Worm (Caenorhabditis elegans) whole organism, L1 larva: ENCODE data around the gene cnnm-3.
A peak's percentile ranks its signal among the peaks of the same experiment; 100 is the strongest.

ENCODE experiments used
- C04F5.9 ChIP-seq: sonication (generic microtip); optimal IDR thresholded peaks from 2 replicates; lab custom pipeline; 2016; ENCODE audit warnings: missing genetic modification characterization, missing compliant biosample characterization
- C34B4.2 ChIP-seq: sonication (generic microtip); optimal IDR thresholded peaks from 2 replicates; lab custom pipeline; 2017; ENCODE audit warnings: mild to moderate bottlenecking, missing genetic modification characterization, missing compliant biosample characterization
- F16B12.6 ChIP-seq: fragments of 150-350 bp; optimal IDR thresholded peaks from 2 replicates; lab custom pipeline; 2014; ENCODE audit warnings: missing biosample characterization, missing genetic modification characterization
- Y116A8C.19 ChIP-seq: sonication (generic microtip); optimal IDR thresholded peaks from 2 replicates; lab custom pipeline; 2016; ENCODE audit warnings: missing compliant biosample characterization, missing genetic modification characterization, borderline replicate concordance
- alr-1 ChIP-seq: fragments of 200-800 bp; sonication (Bioruptor generic); optimal IDR thresholded peaks from 2 replicates; lab custom pipeline; 2018; ENCODE audit warnings: borderline replicate concordance, mild to moderate bottlenecking, missing genetic modification characterization, missing compliant biosample characterization
- aly-2 ChIP-seq: fragments of 150-350 bp; optimal IDR thresholded peaks from 2 replicates; lab custom pipeline; 2014; ENCODE audit warnings: missing biosample characterization, missing genetic modification characterization
- ama-1 ChIP-seq: fragments of 150-350 bp; optimal IDR thresholded peaks from 2 replicates; lab custom pipeline; 2014
- blmp-1 ChIP-seq: fragments of 150-350 bp; optimal IDR thresholded peaks from 2 replicates; lab custom pipeline; 2014; ENCODE audit warnings: missing biosample characterization, missing genetic modification characterization
- ceh-82 ChIP-seq, 3 experiments: fragments of 150-350 bp in 1 of 3; sonication (generic microtip) in 2 of 3; optimal IDR thresholded peaks; 2 replicates each; lab custom pipeline; 2014 to 2017; ENCODE audit warnings: missing biosample characterization in 3 of 3, missing genetic modification characterization in 3 of 3
- ceh-88 ChIP-seq: fragments of 200-800 bp; sonication (Bioruptor generic); IDR thresholded peaks from 2 replicates; pipeline ENCODE4 v1.3.6; 2022; ENCODE audit warnings: missing genetic modification characterization, missing compliant biosample characterization
- ceh-90 ChIP-seq: sonication (generic microtip); optimal IDR thresholded peaks from 2 replicates; lab custom pipeline; 2016; ENCODE audit warnings: missing genetic modification characterization, missing compliant biosample characterization
- dpl-1 ChIP-seq, 3 experiments: fragments of 150-350 bp in 2 of 3; sonication (generic microtip) in 1 of 3; optimal IDR thresholded peaks; 2 replicates each; lab custom pipeline; 2014 to 2017; ENCODE audit warnings: missing biosample characterization in 3 of 3, missing genetic modification characterization in 3 of 3, missing genetic modification reagents in 3 of 3
- dsc-1 ChIP-seq: sonication (generic microtip); optimal IDR thresholded peaks from 2 replicates; lab custom pipeline; 2016; ENCODE audit warnings: mild to moderate bottlenecking, missing genetic modification characterization, missing compliant biosample characterization
- efl-1 ChIP-seq, 4 experiments: fragments of 150-350 bp; optimal IDR thresholded peaks in 3 of 4; peaks in 1 of 4; 1 replicate in 1 of 4; 2 replicates in 3 of 4; lab custom pipeline; 2014; ENCODE audit warnings: missing biosample characterization in 2 of 4, missing genetic modification characterization in 2 of 4, missing genetic modification reagents in 2 of 4
- efl-3 ChIP-seq: fragments of 200-800 bp; sonication (Bioruptor generic); optimal IDR thresholded peaks from 2 replicates; lab custom pipeline; 2018; ENCODE audit warnings: mild to moderate bottlenecking, missing genetic modification characterization, missing compliant biosample characterization
- egl-13 ChIP-seq: sonication (generic microtip); optimal IDR thresholded peaks from 2 replicates; lab custom pipeline; 2016; ENCODE audit warnings: missing genotype, missing genetic modification reagents, missing genetic modification characterization, missing compliant biosample characterization
- egl-27 ChIP-seq, 2 experiments: fragments of 150-350 bp in 1 of 2; sonication (generic microtip); optimal IDR thresholded peaks; 3 replicates each; lab custom pipeline; 2017 to 2018; ENCODE audit warnings: missing biosample characterization in 2 of 2, missing genetic modification characterization in 2 of 2, missing genetic modification reagents in 2 of 2
- fkh-10 ChIP-seq: sonication (generic microtip); optimal IDR thresholded peaks from 2 replicates; lab custom pipeline; 2017; ENCODE audit warnings: missing biosample characterization, missing genetic modification reagents, missing genetic modification characterization
- fkh-8 ChIP-seq: sonication (generic microtip); optimal IDR thresholded peaks from 2 replicates; lab custom pipeline; 2016; ENCODE audit warnings: mild to moderate bottlenecking, missing genetic modification characterization, missing compliant biosample characterization
- fos-1 ChIP-seq: fragments of 150-350 bp; optimal IDR thresholded peaks from 2 replicates; lab custom pipeline; 2014; ENCODE audit warnings: missing biosample characterization, missing genetic modification characterization
- hlh-17 ChIP-seq: fragments of 200-800 bp; sonication (Bioruptor generic); optimal IDR thresholded peaks from 2 replicates; lab custom pipeline; 2018; ENCODE audit warnings: missing genetic modification characterization, mild to moderate bottlenecking, missing compliant biosample characterization, moderate library complexity, borderline replicate concordance
- hlh-4 ChIP-seq: sonication (generic microtip); optimal IDR thresholded peaks from 2 replicates; lab custom pipeline; 2016; ENCODE audit warnings: mild to moderate bottlenecking, missing genetic modification characterization, missing compliant biosample characterization
- irx-1 ChIP-seq: sonication (generic microtip); optimal IDR thresholded peaks from 2 replicates; lab custom pipeline; 2016; ENCODE audit warnings: missing genetic modification characterization, missing compliant biosample characterization
- lin-13 ChIP-seq: fragments of 150-350 bp; optimal IDR thresholded peaks from 2 replicates; lab custom pipeline; 2014; ENCODE audit warnings: missing biosample characterization, missing genetic modification reagents, missing genetic modification characterization
- lin-14 ChIP-seq: fragments of 200-800 bp; sonication (Bioruptor generic); optimal IDR thresholded peaks from 2 replicates; lab custom pipeline; 2018; ENCODE audit warnings: mild to moderate bottlenecking, missing genetic modification characterization, moderate library complexity, missing compliant biosample characterization
- lin-15B ChIP-seq: fragments of 150-350 bp; sonication (generic microtip); optimal IDR thresholded peaks from 3 replicates; lab custom pipeline; 2014; ENCODE audit warnings: missing biosample characterization, missing genetic modification characterization
- lin-35 ChIP-seq, 2 experiments: fragments of 150-350 bp; optimal IDR thresholded peaks; 2 replicates each; lab custom pipeline; 2014; ENCODE audit warnings: missing biosample characterization in 2 of 2, missing genetic modification characterization in 2 of 2, missing genetic modification reagents in 2 of 2
- lir-3 ChIP-seq: sonication (generic microtip); optimal IDR thresholded peaks from 2 replicates; lab custom pipeline; 2016; ENCODE audit warnings: mild to moderate bottlenecking, missing genetic modification characterization, moderate library complexity, missing compliant biosample characterization; ENCODE audit not compliant: poor library complexity
- lsy-2 ChIP-seq, 2 experiments: fragments of 150-350 bp; optimal IDR thresholded peaks; 2 replicates each; lab custom pipeline; 2014; ENCODE audit warnings: missing biosample characterization in 2 of 2, missing genetic modification characterization in 2 of 2
- mdl-1 ChIP-seq, 2 experiments: fragments of 150-350 bp; optimal IDR thresholded peaks; 2 replicates each; lab custom pipeline; 2014 to 2017; ENCODE audit warnings: missing biosample characterization in 2 of 2, missing genetic modification characterization in 2 of 2, inconsistent platforms in 1 of 2
- mef-2 ChIP-seq: fragments of 150-350 bp; optimal IDR thresholded peaks from 2 replicates; lab custom pipeline; 2014; ENCODE audit warnings: missing biosample characterization, missing genetic modification characterization
- nhr-19 ChIP-seq: fragments of 200-800 bp; sonication (Bioruptor generic); conservative IDR thresholded peaks from 2 replicates; pipeline ENCODE4 v1.3.6; 2022; ENCODE audit warnings: missing genetic modification characterization, missing compliant biosample characterization
- nhr-237 ChIP-seq: fragments of 150-350 bp; optimal IDR thresholded peaks from 2 replicates; lab custom pipeline; 2014; ENCODE audit warnings: missing biosample characterization, missing genetic modification characterization
- nhr-47 ChIP-seq: sonication (generic microtip); optimal IDR thresholded peaks from 2 replicates; lab custom pipeline; 2016; ENCODE audit warnings: mild to moderate bottlenecking, missing genetic modification characterization, moderate library complexity, missing compliant biosample characterization
- nhr-76 ChIP-seq: sonication (generic microtip); optimal IDR thresholded peaks from 2 replicates; lab custom pipeline; 2017; ENCODE audit warnings: missing biosample characterization, missing genetic modification characterization
- nhr-77 ChIP-seq: fragments of 150-350 bp; optimal IDR thresholded peaks from 2 replicates; lab custom pipeline; 2014; ENCODE audit warnings: missing biosample characterization, missing genetic modification characterization
- nhr-85 ChIP-seq: sonication (generic microtip); peaks from one replicate; lab custom pipeline; 2016; ENCODE audit warnings: missing genetic modification characterization, inconsistent platforms, missing compliant biosample characterization
- nhr-90 ChIP-seq: sonication (generic microtip); optimal IDR thresholded peaks from 2 replicates; lab custom pipeline; 2016; ENCODE audit warnings: mild to moderate bottlenecking, missing genetic modification characterization, missing compliant biosample characterization; ENCODE audit not compliant: poor library complexity
- pax-3 ChIP-seq: fragments of 200-800 bp; sonication (Bioruptor generic); optimal IDR thresholded peaks from 2 replicates; lab custom pipeline; 2018; ENCODE audit warnings: mild to moderate bottlenecking, missing genetic modification characterization, moderate library complexity, missing compliant biosample characterization
- rnt-1 ChIP-seq: sonication (generic microtip); optimal IDR thresholded peaks from 2 replicates; lab custom pipeline; 2016; ENCODE audit warnings: mild to moderate bottlenecking, missing genetic modification characterization, moderate library complexity, missing compliant biosample characterization
- skn-1 ChIP-seq: fragments of 150-350 bp; optimal IDR thresholded peaks from 2 replicates; lab custom pipeline; 2014; ENCODE audit warnings: missing biosample characterization, missing genetic modification characterization
- snu-23 ChIP-seq: sonication (generic microtip); optimal IDR thresholded peaks from 2 replicates; lab custom pipeline; 2016; ENCODE audit warnings: missing genetic modification characterization, missing compliant biosample characterization
- sptf-1 ChIP-seq: fragments of 150-350 bp; optimal IDR thresholded peaks from 2 replicates; lab custom pipeline; 2014; ENCODE audit warnings: missing biosample characterization, missing genetic modification characterization
- swsn-7 ChIP-seq: sonication (generic microtip); optimal IDR thresholded peaks from 2 replicates; lab custom pipeline; 2016; ENCODE audit warnings: missing genetic modification characterization, missing compliant biosample characterization
- tbx-2 ChIP-seq: sonication (generic microtip); optimal IDR thresholded peaks from 2 replicates; lab custom pipeline; 2016; ENCODE audit warnings: missing genetic modification characterization, missing compliant biosample characterization
- tlp-1 ChIP-seq: fragments of 150-350 bp; optimal IDR thresholded peaks from 2 replicates; lab custom pipeline; 2014; ENCODE audit warnings: missing biosample characterization, missing genetic modification characterization
- unc-30 ChIP-seq: sonication (generic microtip); optimal IDR thresholded peaks from 2 replicates; lab custom pipeline; 2017; ENCODE audit warnings: missing biosample characterization, missing genetic modification characterization
- unc-62 ChIP-seq: fragments of 150-350 bp; optimal IDR thresholded peaks from 2 replicates; lab custom pipeline; 2014; ENCODE audit warnings: missing biosample characterization, missing genetic modification reagents, missing genetic modification characterization
- unc-86 ChIP-seq: sonication (generic microtip); optimal IDR thresholded peaks from 2 replicates; lab custom pipeline; 2016; ENCODE audit warnings: missing genetic modification characterization, missing compliant biosample characterization
- vab-15 ChIP-seq: sonication (generic microtip); optimal IDR thresholded peaks from 2 replicates; lab custom pipeline; 2017; ENCODE audit warnings: missing genotype, mild to moderate bottlenecking, missing genetic modification characterization, missing compliant biosample characterization
- xbp-1 ChIP-seq: sonication (generic microtip); optimal IDR thresholded peaks from 2 replicates; lab custom pipeline; 2016; ENCODE audit warnings: missing genetic modification characterization, missing compliant biosample characterization
- zag-1 ChIP-seq: fragments of 150-350 bp; optimal IDR thresholded peaks from 2 replicates; lab custom pipeline; 2014; ENCODE audit warnings: missing biosample characterization, missing genetic modification characterization
- zip-4 ChIP-seq: fragments of 200-800 bp; sonication (Bioruptor generic); optimal IDR thresholded peaks from 2 replicates; lab custom pipeline; 2018; ENCODE audit warnings: mild to moderate bottlenecking, missing genetic modification characterization, moderate library complexity, missing compliant biosample characterization

Gene cnnm-3

ce11 chrX:3049233-3049632 lies 3.6 kb upstream of the cnnm-3 start:
- TF ChIP-seq dpl-1 (GFP tag; optimal IDR thresholded peaks at IDR 0.05; lab: Kevin White, UChicago) (peak in 1 of 3 experiments; percentile 6), snu-23 (GFP tag; lab: Kevin White, UChicago) (peak; percentile 51), irx-1 (tag; lab: Kevin White, UChicago) (no peak), aly-2 (no peak), nhr-77 (tag; lab: Kevin White, UChicago) (no peak), ceh-88 (GFP tag; lab: Robert Waterston, UW) (no peak), egl-27 (tag; optimal IDR thresholded peaks at IDR 0.05; lab: Kevin White, UChicago) (no peak), lin-35 (GFP tag; optimal IDR thresholded peaks at IDR 0.05; lab: Kevin White, UChicago) (no peak), rnt-1 (tag; lab: Kevin White, UChicago) (peak; percentile 76), skn-1 (tag; lab: Kevin White, UChicago) (peak; percentile 43), tlp-1 (tag; lab: Kevin White, UChicago) (no peak), efl-1 (optimal IDR thresholded peaks at IDR 0.05; lab: Kevin White, UChicago) (peak; percentile 4 to 45), efl-1 (GFP tag; optimal IDR thresholded peaks at IDR 0.05 in 1 of 2; lab: Kevin White, UChicago) (peak in 1 of 2 experiments; percentile 40), egl-13 (tag; lab: Kevin White, UChicago) (peak; percentile 34), lin-15B (no peak), nhr-90 (tag; lab: Kevin White, UChicago) (no peak), mdl-1 (tag; optimal IDR thresholded peaks at IDR 0.05; lab: Kevin White, UChicago) (peak in 1 of 2 experiments; percentile 35), lin-14 (peak; percentile 86), fos-1 (tag; lab: Kevin White, UChicago) (no peak), fkh-10 (GFP tag; lab: Kevin White, UChicago) (peak; percentile 62), ceh-82 (tag; optimal IDR thresholded peaks at IDR 0.05; lab: Kevin White, UChicago) (peak; percentile 40 to 66 (median 50)), lsy-2 (tag; optimal IDR thresholded peaks at IDR 0.05; lab: Kevin White, UChicago) (peak in 1 of 2 experiments; percentile 57), zag-1 (tag; lab: Kevin White, UChicago) (no peak), C04F5.9 (tag; lab: Kevin White, UChicago) (no peak), zip-4 (GFP tag; lab: Kevin White, UChicago) (no peak), fkh-8 (tag; lab: Kevin White, UChicago) (peak; percentile 59), ama-1 (no peak), F16B12.6 (no peak), blmp-1 (no peak), lin-13 (GFP tag; lab: Kevin White, UChicago) (no peak), tbx-2 (tag; lab: Kevin White, UChicago) (peak; percentile 47), unc-30 (tag; lab: Kevin White, UChicago) (no peak), unc-86 (peak; percentile 41), nhr-237 (tag; lab: Kevin White, UChicago) (no peak), hlh-17 (GFP tag; lab: Kevin White, UChicago) (no peak), unc-62 (GFP tag; lab: Kevin White, UChicago) (no peak), sptf-1 (tag; lab: Kevin White, UChicago) (no peak), efl-3 (GFP tag; lab: Kevin White, UChicago) (no peak), lir-3 (tag; lab: Kevin White, UChicago) (no peak), nhr-76 (tag; lab: Kevin White, UChicago) (no peak), dsc-1 (tag; lab: Kevin White, UChicago) (peak; percentile 26), Y116A8C.19 (no peak), alr-1 (tag; lab: Kevin White, UChicago) (no peak), swsn-7 (peak; percentile 64), nhr-19 (GFP tag; lab: Robert Waterston, UW) (peak; percentile 47), C34B4.2 (tag; lab: Kevin White, UChicago) (no peak), nhr-47 (tag; lab: Kevin White, UChicago) (peak; percentile 58), xbp-1 (peak; percentile 28), ceh-90 (tag; lab: Kevin White, UChicago) (no peak), vab-15 (tag; lab: Kevin White, UChicago) (no peak), hlh-4 (no peak), mef-2 (tag; lab: Kevin White, UChicago) (no peak), nhr-85 (no peak), pax-3 (tag; lab: Kevin White, UChicago) (no peak)
